Worm (Caenorhabditis elegans) whole organism, L3 larva: ENCODE results near the gene eat-2.

Experiments
- fos-1 ChIP-seq: fragments of 150-350 bp; optimal IDR thresholded peaks from 2 replicates; lab custom pipeline; 2014; ENCODE audit warnings: missing biosample characterization, missing genetic modification characterization
- jun-1 ChIP-seq: fragments of 150-350 bp; optimal IDR thresholded peaks from 2 replicates; lab custom pipeline; 2014; ENCODE audit warnings: missing biosample characterization, missing genetic modification reagents, missing genetic modification characterization
- nhr-11 ChIP-seq: fragments of 150-350 bp; optimal IDR thresholded peaks from 2 replicates; lab custom pipeline; 2014; ENCODE audit warnings: missing biosample characterization, missing genetic modification characterization
- nhr-237 ChIP-seq: fragments of 150-350 bp; optimal IDR thresholded peaks from 2 replicates; lab custom pipeline; 2014; ENCODE audit warnings: missing biosample characterization, missing genetic modification characterization

DNA sequence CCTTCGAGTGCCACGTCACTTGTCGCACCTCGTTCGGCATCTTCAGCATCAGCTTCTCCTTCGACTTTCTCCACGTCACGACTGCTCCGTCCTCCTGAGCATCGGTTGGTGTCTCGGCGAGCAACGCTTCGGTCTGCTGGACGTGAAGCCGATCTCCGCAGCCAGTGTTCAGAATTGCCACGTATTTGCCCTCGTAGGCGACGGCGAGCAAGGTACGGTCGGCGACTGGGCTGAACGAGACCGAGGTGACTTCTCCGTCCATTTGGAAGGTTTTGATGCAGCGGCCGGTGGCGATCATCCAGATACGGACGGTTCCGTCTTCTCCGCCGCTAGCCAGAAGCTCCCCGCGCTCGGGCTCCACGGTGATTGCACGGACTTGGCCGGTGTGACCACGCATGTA, 19.2 kb downstream of the eat-2 start:
- TF ChIP-seq nhr-11 = no peak
- TF ChIP-seq jun-1 = no peak
- no peak for TF ChIP-seq fos-1 (tag; lab: Kevin White, UChicago)
- no peak for TF ChIP-seq nhr-237 (tag; lab: Kevin White, UChicago)
